Fruit fly (Drosophila melanogaster) whole organism, embryonic: ENCODE data around the gene anox.

ENCODE experiments used
- Aef1 ChIP-seq: fragments of 200-800 bp; sonication (Bioruptor generic); IDR thresholded peaks from 3 replicates; pipeline ENCODE4 v1.3.6; 2022; ENCODE audit warnings: missing biosample characterization, missing genetic modification characterization
- B-H1 ChIP-seq: fragments of 200-800 bp; sonication (Bioruptor generic); IDR thresholded peaks from 3 replicates; pipeline ENCODE4 v1.3.6; 2022; ENCODE audit warnings: missing biosample characterization, missing genetic modification characterization
- BEAF-32 ChIP-seq: fragments of 200-800 bp; sonication (Bioruptor generic); optimal IDR thresholded peaks from 3 replicates; lab custom pipeline; 2017; ENCODE audit warnings: missing biosample characterization, missing genetic modification characterization, mild to moderate bottlenecking, moderate library complexity, missing genetic modification reagents
- Bgb ChIP-seq: fragments of 200-800 bp; sonication (Bioruptor generic); IDR thresholded peaks from 2 replicates; pipeline ENCODE4 v1.3.6; 2022; ENCODE audit warnings: missing biosample characterization, missing genetic modification characterization; ENCODE audit not compliant: partially characterized antibody
- CG10209 ChIP-seq: fragments of 200-800 bp; sonication (Bioruptor generic); optimal IDR thresholded peaks from 3 replicates; lab custom pipeline; 2017; ENCODE audit warnings: missing biosample characterization, mild to moderate bottlenecking, missing genetic modification characterization, missing genetic modification reagents
- CG10654 ChIP-seq: fragments of 200-800 bp; sonication (Bioruptor generic); optimal IDR thresholded peaks from 2 replicates; lab custom pipeline; 2016; ENCODE audit warnings: missing biosample characterization, missing genetic modification characterization
- CG11504 ChIP-seq: fragments of 200-800 bp; sonication (Bioruptor generic); optimal IDR thresholded peaks from 3 replicates; lab custom pipeline; 2019; ENCODE audit warnings: missing biosample characterization, mild to moderate bottlenecking, missing genetic modification characterization, moderate library complexity
- CG11560 ChIP-seq: fragments of 200-800 bp; sonication (Bioruptor generic); IDR thresholded peaks from 3 replicates; pipeline ENCODE4 v1.3.6; 2022; ENCODE audit warnings: missing biosample characterization, missing genetic modification characterization
- CG11696 ChIP-seq: fragments of 200-800 bp; sonication (Bioruptor generic); IDR thresholded peaks from 2 replicates; pipeline ENCODE4 v1.3.6; 2022; ENCODE audit warnings: missing biosample characterization, missing genetic modification characterization
- CG12659 ChIP-seq: fragments of 200-800 bp; sonication (Bioruptor generic); optimal IDR thresholded peaks from 3 replicates; lab custom pipeline; 2017; ENCODE audit warnings: mild to moderate bottlenecking, missing biosample characterization, missing genetic modification reagents, missing genetic modification characterization
- CG12942 ChIP-seq: fragments of 200-800 bp; sonication (Bioruptor generic); optimal IDR thresholded peaks from 3 replicates; lab custom pipeline; 2016; ENCODE audit warnings: missing biosample characterization, missing genetic modification characterization
- CG15073 ChIP-seq: fragments of 200-800 bp; sonication (Bioruptor generic); optimal IDR thresholded peaks from 2 replicates; lab custom pipeline; 2016; ENCODE audit warnings: missing biosample characterization, missing genetic modification characterization
- CG15479 ChIP-seq: fragments of 200-800 bp; sonication (Bioruptor generic); optimal IDR thresholded peaks from 3 replicates; lab custom pipeline; 2019; ENCODE audit warnings: missing biosample characterization, mild to moderate bottlenecking, missing genetic modification characterization, moderate library complexity
- CG17912 ChIP-seq: fragments of 200-800 bp; sonication (Bioruptor generic); optimal IDR thresholded peaks from 2 replicates; lab custom pipeline; 2018; ENCODE audit warnings: missing biosample characterization, mild to moderate bottlenecking, missing genetic modification characterization
- CG33213 ChIP-seq: fragments of 200-800 bp; sonication (Bioruptor generic); optimal IDR thresholded peaks from 3 replicates; lab custom pipeline; 2016; ENCODE audit warnings: missing biosample characterization, missing genetic modification characterization
- CG34224 ChIP-seq: fragments of 200-800 bp; sonication (Bioruptor generic); IDR thresholded peaks from 3 replicates; pipeline ENCODE4 v1.3.6; 2022; ENCODE audit warnings: missing biosample characterization, missing genetic modification characterization; ENCODE audit not compliant: partially characterized antibody
- CG4617 ChIP-seq: fragments of 200-800 bp; sonication (Bioruptor generic); optimal IDR thresholded peaks from 3 replicates; lab custom pipeline; 2016; ENCODE audit warnings: missing biosample characterization, missing genetic modification characterization, borderline replicate concordance
- CG6765 ChIP-seq: fragments of 200-800 bp; sonication (Bioruptor generic); optimal IDR thresholded peaks from 3 replicates; lab custom pipeline; 2017; ENCODE audit warnings: missing biosample characterization, mild to moderate bottlenecking, missing genetic modification characterization
- CG8290 ChIP-seq, 3 experiments: fragments of 200-800 bp; sonication (Bioruptor generic); optimal IDR thresholded peaks; 2 replicates each; lab custom pipeline; 2016 to 2019; ENCODE audit warnings: missing biosample characterization in 3 of 3, missing genetic modification characterization in 3 of 3, mild to moderate bottlenecking in 2 of 3, moderate library complexity in 1 of 3
- CG8388 ChIP-seq: fragments of 200-800 bp; sonication (Bioruptor generic); optimal IDR thresholded peaks from 2 replicates; lab custom pipeline; 2019; ENCODE audit warnings: missing biosample characterization, mild to moderate bottlenecking, missing genetic modification characterization, moderate library complexity
- CG9437 ChIP-seq: fragments of 200-800 bp; sonication (Bioruptor generic); optimal IDR thresholded peaks from 2 replicates; lab custom pipeline; 2018; ENCODE audit warnings: missing biosample characterization, mild to moderate bottlenecking, missing genetic modification characterization
- Dip2 ChIP-seq: fragments of 200-800 bp; sonication (Bioruptor generic); IDR thresholded peaks from 2 replicates; pipeline ENCODE4 v1.3.6; 2022; ENCODE audit warnings: missing biosample characterization, missing genetic modification characterization
- Gsc ChIP-seq: fragments of 200-800 bp; sonication (Bioruptor generic); IDR thresholded peaks from 2 replicates; pipeline ENCODE4 v1.3.6; 2022; ENCODE audit warnings: missing biosample characterization, missing genetic modification characterization
- Hr78 ChIP-seq, 2 experiments: fragments of 200-800 bp in 1 of 2; fragments of >200 bp in 1 of 2; sonication (Bioruptor generic) in 1 of 2; optimal IDR thresholded peaks; 2 replicates each; lab custom pipeline; 2017 to 2019; ENCODE audit warnings: missing biosample characterization in 2 of 2, missing genetic modification characterization in 2 of 2, mild to moderate bottlenecking in 1 of 2, moderate library complexity in 1 of 2
- Max ChIP-seq: fragments of 200-800 bp; sonication (Bioruptor generic); optimal IDR thresholded peaks from 2 replicates; lab custom pipeline; 2016; ENCODE audit warnings: missing biosample characterization, mild to moderate bottlenecking, missing genetic modification characterization
- Mes4 ChIP-seq: fragments of 200-800 bp; sonication (Bioruptor generic); optimal IDR thresholded peaks from 2 replicates; lab custom pipeline; 2016; ENCODE audit warnings: missing biosample characterization, missing genetic modification characterization
- Poxn ChIP-seq: fragments of 200-800 bp; sonication (Bioruptor generic); IDR thresholded peaks from 2 replicates; pipeline ENCODE4 v1.3.6; 2022; ENCODE audit warnings: missing biosample characterization, missing genetic modification characterization
- Scr ChIP-seq: fragments of 200-800 bp; sonication (Bioruptor generic); IDR thresholded peaks from 2 replicates; pipeline ENCODE4 v1.3.6; 2022; ENCODE audit warnings: missing biosample characterization, missing genetic modification characterization; ENCODE audit not compliant: partially characterized antibody
- ato ChIP-seq: fragments of 200-800 bp; sonication (Bioruptor generic); IDR thresholded peaks from 2 replicates; pipeline ENCODE4 v1.3.6; 2022; ENCODE audit warnings: missing biosample characterization, missing genetic modification characterization; ENCODE audit not compliant: partially characterized antibody
- az2 ChIP-seq: fragments of 200-800 bp; sonication (Bioruptor generic); optimal IDR thresholded peaks from 3 replicates; lab custom pipeline; 2016; ENCODE audit warnings: missing biosample characterization, missing genetic modification characterization
- bcd ChIP-seq: fragments of 200-800 bp; sonication (Bioruptor generic); optimal IDR thresholded peaks from 2 replicates; lab custom pipeline; 2017; ENCODE audit warnings: missing biosample characterization, mild to moderate bottlenecking, missing genetic modification characterization
- cato ChIP-seq: fragments of 200-800 bp; sonication (Bioruptor generic); optimal IDR thresholded peaks from 2 replicates; lab custom pipeline; 2016; ENCODE audit warnings: missing biosample characterization, missing genetic modification characterization, borderline replicate concordance
- gem ChIP-seq: fragments of 200-800 bp; sonication (Bioruptor generic); optimal IDR thresholded peaks from 2 replicates; lab custom pipeline; 2019; ENCODE audit warnings: missing biosample characterization, mild to moderate bottlenecking, missing genetic modification characterization, moderate library complexity
- jing ChIP-seq: fragments of 200-800 bp; sonication (Bioruptor generic); optimal IDR thresholded peaks from 2 replicates; lab custom pipeline; 2018; ENCODE audit warnings: missing biosample characterization, mild to moderate bottlenecking, missing genetic modification characterization
- lbe ChIP-seq: fragments of 200-800 bp; sonication (Bioruptor generic); optimal IDR thresholded peaks from 2 replicates; lab custom pipeline; 2016; ENCODE audit warnings: missing biosample characterization, mild to moderate bottlenecking, missing genetic modification characterization
- pfk ChIP-seq: fragments of 200-800 bp; sonication (Bioruptor generic); optimal IDR thresholded peaks from 2 replicates; lab custom pipeline; 2018; ENCODE audit warnings: missing biosample characterization, mild to moderate bottlenecking, missing genetic modification characterization, moderate library complexity
- pita ChIP-seq: fragments of 200-800 bp; sonication (Bioruptor generic); optimal IDR thresholded peaks from 2 replicates; lab custom pipeline; 2017; ENCODE audit warnings: missing biosample characterization, mild to moderate bottlenecking, missing genetic modification characterization
- ro ChIP-seq: fragments of 200-800 bp; sonication (Bioruptor generic); IDR thresholded peaks from 2 replicates; pipeline ENCODE4 v1.3.6; 2022; ENCODE audit warnings: missing biosample characterization, missing genetic modification characterization
- seq ChIP-seq: fragments of 200-800 bp; sonication (Bioruptor generic); IDR thresholded peaks from 2 replicates; pipeline ENCODE4 v1.3.6; 2022; ENCODE audit warnings: missing biosample characterization, missing genetic modification characterization
- sisA ChIP-seq: fragments of 200-800 bp; sonication (Bioruptor generic); IDR thresholded peaks from 2 replicates; pipeline ENCODE4 v1.3.6; 2022; ENCODE audit warnings: missing biosample characterization, missing genetic modification characterization
- slou ChIP-seq: fragments of 200-800 bp; sonication (Bioruptor generic); optimal IDR thresholded peaks from 3 replicates; lab custom pipeline; 2016; ENCODE audit warnings: missing biosample characterization, missing genetic modification characterization
- slp2 ChIP-seq: fragments of 200-800 bp; sonication (Bioruptor generic); optimal IDR thresholded peaks from 2 replicates; lab custom pipeline; 2016; ENCODE audit warnings: missing biosample characterization, missing genetic modification characterization
- tio ChIP-seq: fragments of 200-800 bp; sonication (Bioruptor generic); optimal IDR thresholded peaks from 2 replicates; lab custom pipeline; 2017; ENCODE audit warnings: missing biosample characterization, missing genetic modification characterization, inconsistent platforms
- tll ChIP-seq, 2 experiments: fragments of 200-800 bp in 1 of 2; fragments of >200 bp in 1 of 2; sonication (Bioruptor generic) in 1 of 2; optimal IDR thresholded peaks; 2 replicates each; lab custom pipeline; 2017 to 2019; ENCODE audit warnings: missing biosample characterization in 2 of 2, missing genetic modification characterization in 2 of 2, mild to moderate bottlenecking in 1 of 2, moderate library complexity in 1 of 2
- toy ChIP-seq: fragments of 200-800 bp; sonication (Bioruptor generic); IDR thresholded peaks from 2 replicates; pipeline ENCODE4 v1.3.6; 2022; ENCODE audit warnings: missing biosample characterization, missing genetic modification characterization
- tup ChIP-seq: fragments of 200-800 bp; sonication (Bioruptor generic); optimal IDR thresholded peaks from 2 replicates; lab custom pipeline; 2016; ENCODE audit warnings: missing biosample characterization, mild to moderate bottlenecking, missing genetic modification characterization, moderate library complexity
- unc-4 ChIP-seq: fragments of 200-800 bp; sonication (Bioruptor generic); IDR thresholded peaks from 2 replicates; pipeline ENCODE4 v1.3.6; 2022; ENCODE audit warnings: missing biosample characterization, missing genetic modification characterization; ENCODE audit not compliant: partially characterized antibody
- unpg ChIP-seq: fragments of 200-800 bp; sonication (Bioruptor generic); optimal IDR thresholded peaks from 3 replicates; lab custom pipeline; 2018; ENCODE audit warnings: missing biosample characterization, mild to moderate bottlenecking, missing genetic modification characterization, moderate library complexity

anox gene

dm6 chrX:21319202-21319772 lies at the start of gene anox, which contains the start of gene SLIRP1 (continued):
- TF ChIP-seq ro (GFP tag; lab: Robert Waterston, UW) (peak; percentile 29; the same call in 1 of the 2 replicates), tup (GFP tag; lab: Kevin White, UChicago) (no peak), CG15073 (GFP tag; lab: Kevin White, UChicago) (peak; percentile 7), Hr78 (GFP tag; optimal IDR thresholded peaks at IDR 0.05; lab: Kevin White, UChicago) (peak in 1 of 2 experiments; percentile 59), Dip2 (GFP tag; lab: Robert Waterston, UW) (no peak), ato (GFP tag; lab: Robert Waterston, UW) (no peak), Aef1 (GFP tag; lab: Robert Waterston, UW) (peak; percentile 78), B-H1 (GFP tag; lab: Robert Waterston, UW) (peak; percentile 56; the same call in 1 of the 3 replicates), slp2 (GFP tag; lab: Kevin White, UChicago) (peak; percentile 62), CG11560 (tag; lab: Robert Waterston, UW) (0 out of 3 replicates have a peak, but pooled peaks have one; percentile 48), tio (GFP tag; lab: Kevin White, UChicago) (no peak), unpg (peak; percentile 89), Max (peak; percentile 75), CG10654 (GFP tag; lab: Kevin White, UChicago) (peak; percentile 84), seq (GFP tag; lab: Robert Waterston, UW) (peak; percentile 74), Gsc (GFP tag; lab: Robert Waterston, UW) (peak; percentile 44; the same call in 1 of the 2 replicates), Mes4 (GFP tag; lab: Kevin White, UChicago) (peak; percentile 62), gem (tag; lab: Kevin White, UChicago) (peak; percentile 95), CG12659 (GFP tag; lab: Kevin White, UChicago) (peak; percentile 90), tll (GFP tag; optimal IDR thresholded peaks at IDR 0.05; lab: Kevin White, UChicago) (peak in 1 of 2 experiments; percentile 29), az2 (GFP tag; lab: Kevin White, UChicago) (peak; percentile 85), CG33213 (GFP tag; lab: Kevin White, UChicago) (peak; percentile 45), CG8388 (GFP tag; lab: Kevin White, UChicago) (peak; percentile 86), Poxn (GFP tag; lab: Robert Waterston, UW) (peak; percentile 46; the same call in 1 of the 2 replicates), toy (GFP tag; lab: Robert Waterston, UW) (peak; percentile 46; the same call in 1 of the 2 replicates), unc-4 (GFP tag; lab: Robert Waterston, UW) (no peak), slou (peak; percentile 79), lbe (GFP tag; lab: Kevin White, UChicago) (peak; percentile 36), CG11696 (GFP tag; lab: Robert Waterston, UW) (no peak), CG34224 (no peak), Scr (GFP tag; lab: Robert Waterston, UW) (no peak), CG12942 (GFP tag; lab: Kevin White, UChicago) (peak; percentile 82), cato (peak; percentile 80), bcd (GFP tag; lab: Kevin White, UChicago) (peak; percentile 90), jing (GFP tag; lab: Kevin White, UChicago) (no peak), pfk (GFP tag; lab: Kevin White, UChicago) (peak; percentile 9), CG4617 (GFP tag; lab: Kevin White, UChicago) (peak; percentile 55), Bgb (GFP tag; lab: Robert Waterston, UW) (no peak), CG15479 (no peak), BEAF-32 (peak; percentile 25), CG9437 (GFP tag; lab: Kevin White, UChicago) (peak; percentile 97), sisA (peak; percentile 74), CG8290 (GFP tag; optimal IDR thresholded peaks at IDR 0.05; lab: Kevin White, UChicago) (peak; percentile 34), CG8290 (tag; optimal IDR thresholded peaks at IDR 0.05; lab: Kevin White, UChicago) (peak; percentile 36 to 59), CG6765 (peak; percentile 72), pita (GFP tag; lab: Kevin White, UChicago) (no peak), CG17912 (GFP tag; lab: Kevin White, UChicago) (no peak), CG10209 (GFP tag; lab: Kevin White, UChicago) (peak; percentile 83), CG11504 (tag; lab: Kevin White, UChicago) (peak; percentile 91)
